Worm (Caenorhabditis elegans): ENCODE results near the gene pqn-82.

DNA sequence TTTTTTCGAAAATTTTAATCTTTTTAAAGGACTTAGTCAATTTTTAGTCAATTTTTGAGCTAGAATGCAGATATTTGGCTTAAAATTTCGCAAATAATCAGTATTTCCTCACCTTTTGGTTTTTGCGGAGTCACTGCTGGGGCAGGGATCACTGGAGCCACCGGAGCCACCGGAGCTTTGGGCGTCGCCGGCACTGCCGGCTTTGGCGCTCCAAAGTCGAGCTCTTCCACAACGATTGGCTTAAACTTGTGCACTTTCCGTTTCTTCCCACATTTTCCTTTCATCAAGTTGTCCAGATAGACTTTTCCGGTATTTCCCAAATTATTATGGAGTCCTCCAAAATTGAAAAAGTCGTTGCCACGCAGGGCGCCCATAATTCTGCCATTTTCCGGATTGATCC, 34.6 kb upstream of the pqn-82 start:
- TF ChIP-seq nhr-237 (tag; optimal IDR thresholded peaks at IDR 0.05) = no peak
- no peak for TF ChIP-seq nhr-12 (tag; optimal IDR thresholded peaks at IDR 0.05)
- no peak for TF ChIP-seq egl-27 (tag; optimal IDR thresholded peaks at IDR 0.05)
- no peak for TF ChIP-seq lin-39 (tag; optimal IDR thresholded peaks at IDR 0.05)
- TF ChIP-seq pqm-1 (tag; optimal IDR thresholded peaks at IDR 0.05) = no peak
- TF ChIP-seq nhr-23 (tag; optimal IDR thresholded peaks at IDR 0.05) = no peak
- no peak for TF ChIP-seq elt-1 (tag; optimal IDR thresholded peaks at IDR 0.05)
- no peak for TF ChIP-seq ama-1 (optimal IDR thresholded peaks at IDR 0.05)

All from whole organism, L3 larva.